Worm (Caenorhabditis elegans): ENCODE results near the gene H23N18.5.

The H23N18.5 gene

ce11 chrV:4932814-4933213 lies 20.6 kb upstream of the H23N18.5 start, which contains the start of gene C02E7.10:
Gene C02E7.10, minus strand, starts transcription at chrV:4933045.
- no peak for TF ChIP-seq snpc-4 (tag; optimal IDR thresholded peaks at IDR 0.05)
- TF ChIP-seq elt-1 (tag; optimal IDR thresholded peaks at IDR 0.05), result no peak

- TF ChIP-seq zag-1 (tag; optimal IDR thresholded peaks at IDR 0.05), result no peak
- no peak for TF ChIP-seq nhr-12 (tag; optimal IDR thresholded peaks at IDR 0.05)
- no peak for TF ChIP-seq aly-2 (tag; optimal IDR thresholded peaks at IDR 0.05)
- no peak for TF ChIP-seq nhr-21 (tag; optimal IDR thresholded peaks at IDR 0.05)
- no peak for TF ChIP-seq nhr-77 (tag; optimal IDR thresholded peaks at IDR 0.05)
- no peak for TF ChIP-seq R02D3.7 (tag; optimal IDR thresholded peaks at IDR 0.05)
- no peak for TF ChIP-seq ceh-16 (tag; optimal IDR thresholded peaks at IDR 0.05)
Measured at ce11 chrV:4929842-4930241, 17.7 kb upstream of the H23N18.5 start, which contains the start of gene str-205. Gene str-205, minus strand, starts transcription at chrV:4929942.

- TF ChIP-seq mab-5 (tag; optimal IDR thresholded peaks at IDR 0.05) (no peak), unc-55 (GFP tag; optimal IDR thresholded peaks at IDR 0.05) (no peak), ceh-16 (tag; optimal IDR thresholded peaks at IDR 0.05) (no peak), nhr-21 (tag; optimal IDR thresholded peaks at IDR 0.05) (no peak), C34F6.9 (tag; optimal IDR thresholded peaks at IDR 0.05) (no peak), nhr-77 (tag; optimal IDR thresholded peaks at IDR 0.05) (no peak), sem-4 (tag; optimal IDR thresholded peaks at IDR 0.05) (no peak), peb-1 (tag; optimal IDR thresholded peaks at IDR 0.05) (no peak), nhr-23 (tag; optimal IDR thresholded peaks at IDR 0.05) (no peak), dmd-4 (tag; optimal IDR thresholded peaks at IDR 0.05) (no peak), lin-39 (tag; optimal IDR thresholded peaks at IDR 0.05) (no peak)
Measured at ce11 chrV:4926371-4926770, 14.2 kb upstream of the H23N18.5 start, which contains the start of gene srh-21. Gene srh-21, plus strand, starts transcription at chrV:4926671.

- TF ChIP-seq nhr-23 (tag; optimal IDR thresholded peaks at IDR 0.05) (no peak), nhr-237 (tag; optimal IDR thresholded peaks at IDR 0.05) (no peak), nhr-129 (tag; optimal IDR thresholded peaks at IDR 0.05) (no peak), unc-39 (tag; optimal IDR thresholded peaks at IDR 0.05) (no peak), ztf-4 (tag; optimal IDR thresholded peaks at IDR 0.05) (no peak), sma-3 (GFP tag; optimal IDR thresholded peaks at IDR 0.05) (no peak), gmeb-1 (tag; optimal IDR thresholded peaks at IDR 0.05) (no peak), zag-1 (tag; optimal IDR thresholded peaks at IDR 0.05) (no peak), mab-5 (tag; optimal IDR thresholded peaks at IDR 0.05) (no peak), peb-1 (tag; optimal IDR thresholded peaks at IDR 0.05) (no peak), ama-1 (optimal IDR thresholded peaks at IDR 0.05) (no peak), lin-11 (tag; optimal IDR thresholded peaks at IDR 0.05) (no peak), alr-1 (tag; optimal IDR thresholded peaks at IDR 0.05) (no peak), Y55F3AM.14 (GFP tag; optimal IDR thresholded peaks at IDR 0.05) (no peak), nhr-10 (tag; optimal IDR thresholded peaks at IDR 0.05) (no peak), mbf-1 (tag; optimal IDR thresholded peaks at IDR 0.05) (no peak), F13H6.1 (tag; optimal IDR thresholded peaks at IDR 0.05) (no peak)
Measured at ce11 chrV:4924618-4925017, 12.4 kb upstream of the H23N18.5 start, which contains the start of gene srh-20. Gene srh-20, plus strand, starts transcription at chrV:4924918.

- TF ChIP-seq fos-1 (tag; optimal IDR thresholded peaks at IDR 0.05) (no peak), crh-2 (tag; optimal IDR thresholded peaks at IDR 0.05) (no peak), ztf-4 (tag; optimal IDR thresholded peaks at IDR 0.05) (no peak), ztf-11 (tag; optimal IDR thresholded peaks at IDR 0.05) (no peak), lin-11 (tag; optimal IDR thresholded peaks at IDR 0.05) (no peak), nhr-6 (tag; optimal IDR thresholded peaks at IDR 0.05) (no peak), gmeb-1 (tag; optimal IDR thresholded peaks at IDR 0.05) (no peak), nhr-25 (tag; optimal IDR thresholded peaks at IDR 0.05) (no peak), ztf-1 (GFP tag; conservative IDR thresholded peaks at IDR 0.05) (no peak), nhr-11 (tag; optimal IDR thresholded peaks at IDR 0.05) (no peak), aly-2 (tag; optimal IDR thresholded peaks at IDR 0.05) (no peak), zag-1 (tag; optimal IDR thresholded peaks at IDR 0.05) (no peak), egl-27 (tag; optimal IDR thresholded peaks at IDR 0.05) (no peak), unc-39 (tag; optimal IDR thresholded peaks at IDR 0.05) (no peak), elt-1 (tag; optimal IDR thresholded peaks at IDR 0.05) (no peak), skn-1 (tag; optimal IDR thresholded peaks at IDR 0.05) (no peak), nhr-129 (tag; optimal IDR thresholded peaks at IDR 0.05) (no peak), F13H6.1 (tag; optimal IDR thresholded peaks at IDR 0.05) (no peak), lin-13 (GFP tag; optimal IDR thresholded peaks at IDR 0.05) (no peak), nhr-10 (tag; optimal IDR thresholded peaks at IDR 0.05) (no peak)
Measured at ce11 chrV:4922024-4922423, 9.8 kb upstream of the H23N18.5 start, which contains the start of gene srh-22. Gene srh-22, plus strand, starts transcription at chrV:4922324.

Data from whole organism, L2 larva.